Worm (Caenorhabditis elegans) whole organism, early embryonic: ENCODE measurements around the gene prmt-9.

Experiments used
- ama-1 ChIP-seq: fragments of 150-350 bp; optimal IDR thresholded peaks from 2 replicates; lab custom pipeline; 2014
- flt-1 ChIP-seq: fragments of 200-800 bp; sonication (Bioruptor generic); IDR thresholded peaks from 2 replicates; pipeline ENCODE4 v1.3.6; 2022; ENCODE audit warnings: missing genetic modification characterization, missing compliant biosample characterization
- hmbx-1 ChIP-seq: sonication (generic microtip); optimal IDR thresholded peaks from 2 replicates; lab custom pipeline; 2016; ENCODE audit warnings: mild to moderate bottlenecking, missing genetic modification characterization, missing compliant biosample characterization

DNA sequence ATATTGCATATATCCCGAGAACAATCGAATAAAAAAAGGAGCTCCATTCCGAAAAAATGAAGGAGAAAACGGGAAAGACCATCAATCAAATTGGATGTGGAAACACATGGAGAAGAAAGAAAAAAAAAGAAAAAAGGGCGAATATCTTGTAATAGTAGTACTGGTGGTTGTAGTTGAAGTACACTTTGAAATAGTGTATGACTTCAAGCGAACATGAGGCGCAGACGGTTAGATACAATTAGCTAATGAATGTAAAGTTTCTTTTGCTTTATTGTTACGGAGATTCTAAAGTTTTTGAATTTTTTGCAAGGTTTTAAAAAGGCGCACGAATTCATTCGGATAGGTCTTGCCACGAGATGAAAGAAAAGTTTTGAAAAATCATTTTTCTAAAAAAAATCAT lies 51.7 kb downstream of the prmt-9 start:
- TF ChIP-seq ama-1 (lab: Kevin White, UChicago) = no peak
- TF ChIP-seq flt-1 (GFP tag; lab: Robert Waterston, UW) = no peak
- no peak for TF ChIP-seq hmbx-1 (tag; lab: Kevin White, UChicago)
